Worm (Caenorhabditis elegans) whole organism, L4/young adult: ENCODE results near the gene F45B8.5.

Source experiments
- W03F9.2 ChIP-seq: fragments of 150-350 bp; optimal IDR thresholded peaks from 2 replicates; lab custom pipeline; 2014; ENCODE audit warnings: missing biosample characterization, missing genetic modification characterization
- dao-5 ChIP-seq: sonication (generic microtip); optimal IDR thresholded peaks from 2 replicates; lab custom pipeline; 2016; ENCODE audit warnings: missing genotype, missing genetic modification characterization, moderate library complexity, missing compliant biosample characterization
- him-1 ChIP-seq: sonication (generic microtip); optimal IDR thresholded peaks from 2 replicates; lab custom pipeline; 2016; ENCODE audit warnings: missing genotype, missing genetic modification reagents, missing genetic modification characterization, missing compliant biosample characterization

DNA sequence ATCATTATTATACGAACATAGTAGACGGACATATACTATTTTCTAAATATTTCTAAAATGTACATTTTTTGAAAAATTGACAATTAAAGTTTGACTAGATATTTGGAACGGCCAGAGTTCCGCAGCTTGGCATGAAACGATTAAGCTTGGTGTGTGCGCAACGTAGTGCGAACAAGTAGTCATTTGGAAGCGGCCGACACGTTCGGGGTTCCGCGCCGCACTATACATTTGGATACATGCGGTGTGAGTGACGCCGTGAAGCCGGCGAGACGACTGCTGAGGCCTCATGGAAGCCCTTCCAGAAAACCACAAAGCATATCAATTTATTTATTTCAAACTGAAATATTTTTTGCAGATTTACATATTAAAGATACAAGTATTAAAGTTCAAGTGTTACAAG, 27.7 kb upstream of the F45B8.5 start:
- TF ChIP-seq W03F9.2 (tag; lab: Kevin White, UChicago) (no peak), dao-5 (no peak), him-1 (tag; lab: Kevin White, UChicago) (no peak)
